Worm (Caenorhabditis elegans): ENCODE measurements around the gene gly-13.

gly-13 gene

DNA sequence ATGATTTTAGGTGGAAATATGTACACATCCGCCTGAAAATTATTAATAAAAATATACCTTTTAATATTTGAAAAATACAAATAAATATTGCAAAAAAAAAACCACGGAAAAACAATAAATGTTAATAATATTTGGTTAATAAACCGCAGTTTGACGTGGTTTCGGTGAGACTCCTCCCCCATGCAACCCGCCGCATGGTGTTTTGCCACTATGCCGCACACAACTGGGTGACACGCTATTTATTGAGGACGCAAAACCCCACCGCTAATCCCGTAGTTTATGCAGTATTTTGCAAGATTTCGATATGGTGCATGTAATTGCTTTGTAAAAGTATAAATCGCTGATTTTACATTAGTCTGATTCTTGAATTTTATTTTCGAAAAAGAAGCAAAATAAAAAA is at the start of gene gly-13 (continued):
- peak; percentile 43 for TF ChIP-seq ztf-16 (tag; optimal IDR thresholded peaks at IDR 0.05)
- peak; percentile 61 for TF ChIP-seq zip-5 (tag; optimal IDR thresholded peaks at IDR 0.05)
- peak; percentile 68 for TF ChIP-seq nfya-1 (tag; optimal IDR thresholded peaks at IDR 0.05)

DNA sequence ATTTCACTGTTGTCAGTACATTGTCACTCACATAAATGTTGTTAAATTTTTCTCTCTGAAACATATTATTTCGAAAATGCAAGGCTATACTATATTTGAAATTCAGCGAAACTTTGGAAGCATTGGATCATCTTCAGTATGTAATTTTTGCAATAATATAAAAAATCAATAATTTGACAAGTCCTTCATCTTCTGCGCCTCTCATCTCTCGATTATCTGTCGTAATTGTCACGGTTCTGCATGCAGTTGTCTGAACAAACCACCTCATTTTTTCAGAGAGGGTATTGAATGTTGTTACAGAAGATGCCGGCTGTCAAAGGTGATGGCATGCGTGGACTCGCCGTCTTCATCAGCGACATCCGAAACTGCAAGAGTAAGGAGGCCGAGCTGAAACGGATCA is 42.0 kb upstream of the gly-13 start, which contains the start of gene apa-2:
Gene apa-2 (plus strand): TSS at position 301 of the 400 bp plus-strand sequence.
- TF ChIP-seq pha-4 (tag; optimal IDR thresholded peaks at IDR 0.05) = no peak
- TF ChIP-seq nhr-232 (tag; optimal IDR thresholded peaks at IDR 0.05) = no peak
- no peak for TF ChIP-seq rnt-1 (tag; optimal IDR thresholded peaks at IDR 0.05)
- TF ChIP-seq hlh-8 (tag; optimal IDR thresholded peaks at IDR 0.05) = no peak
- no peak for TF ChIP-seq ceh-30 (tag; optimal IDR thresholded peaks at IDR 0.05)
- TF ChIP-seq madf-2 (tag; optimal IDR thresholded peaks at IDR 0.05) = no peak
- TF ChIP-seq ceh-22 (tag; optimal IDR thresholded peaks at IDR 0.05) = no peak

DNA sequence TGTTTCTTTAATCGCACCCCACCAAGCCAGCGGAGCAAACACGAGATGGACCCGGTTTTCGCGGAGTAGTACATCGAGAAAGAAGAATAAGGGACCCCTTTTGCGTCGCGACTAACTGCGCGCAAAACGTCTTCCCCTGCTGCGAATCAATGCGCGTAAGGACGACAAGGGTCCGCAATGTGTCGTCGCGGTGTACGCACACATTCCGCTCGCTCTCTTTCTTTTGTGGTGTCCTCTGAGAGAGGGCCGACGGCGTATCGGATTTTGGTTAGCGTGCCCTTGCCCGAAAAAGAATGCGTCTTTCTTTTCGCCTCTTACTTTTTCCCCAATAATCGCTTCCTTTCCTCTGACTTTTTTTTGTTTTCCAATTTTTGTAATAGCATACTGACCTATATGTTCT is 41.4 kb upstream of the gly-13 start:
- TF ChIP-seq ceh-48 (tag; optimal IDR thresholded peaks at IDR 0.05) (peak; percentile 81), tbx-2 (tag; optimal IDR thresholded peaks at IDR 0.05) (peak; percentile 86), ceh-18 (tag; optimal IDR thresholded peaks at IDR 0.05) (peak; percentile 33), elt-2 (tag; optimal IDR thresholded peaks at IDR 0.05) (peak; percentile 20), nfya-1 (tag; optimal IDR thresholded peaks at IDR 0.05) (peak; percentile 75), fkh-10 (GFP tag; optimal IDR thresholded peaks at IDR 0.05) (peak; percentile 55), C08G9.2 (tag; optimal IDR thresholded peaks at IDR 0.05) (peak; percentile 25), unc-86 (tag; optimal IDR thresholded peaks at IDR 0.05) (peak; percentile 47), fkh-6 (tag; optimal IDR thresholded peaks at IDR 0.05) (peak; percentile 22), ceh-14 (tag; optimal IDR thresholded peaks at IDR 0.05) (peak; percentile 35), ztf-16 (tag; optimal IDR thresholded peaks at IDR 0.05) (no peak), lim-6 (tag; optimal IDR thresholded peaks at IDR 0.05) (peak; percentile 28), pag-3 (tag; optimal IDR thresholded peaks at IDR 0.05; ENCODE audit: borderline replicate concordance) (no peak), K09A11.1 (tag; optimal IDR thresholded peaks at IDR 0.05; ENCODE audit: insufficient read depth) (no peak), ama-1 (optimal IDR thresholded peaks at IDR 0.05) (no peak), Y22D7AL.16 (tag; optimal IDR thresholded peaks at IDR 0.05) (no peak), ahr-1 (tag; optimal IDR thresholded peaks at IDR 0.05) (no peak), hlh-30 (tag; optimal IDR thresholded peaks at IDR 0.05; ENCODE audit: insufficient read depth) (peak; percentile 57), T23F11.4 (GFP tag; optimal IDR thresholded peaks at IDR 0.05) (no peak), ceh-19 (GFP tag; optimal IDR thresholded peaks at IDR 0.05) (peak; percentile 42), ceh-9 (tag; optimal IDR thresholded peaks at IDR 0.05) (no peak), rnt-1 (tag; optimal IDR thresholded peaks at IDR 0.05) (peak; percentile 55), unc-3 (GFP tag; conservative IDR thresholded peaks at IDR 0.05) (0 out of 2 replicates have a peak, but pooled peaks have one; percentile 32), unc-3 (tag; optimal IDR thresholded peaks at IDR 0.05) (peak; percentile 52), ets-4 (tag; optimal IDR thresholded peaks at IDR 0.05) (peak; percentile 24), ceh-24 (tag; optimal IDR thresholded peaks at IDR 0.05) (no peak), ceh-34 (tag; optimal IDR thresholded peaks at IDR 0.05) (peak; percentile 86), ceh-22 (tag; optimal IDR thresholded peaks at IDR 0.05) (no peak), eyg-1 (tag; optimal IDR thresholded peaks at IDR 0.05) (no peak), madf-2 (tag; optimal IDR thresholded peaks at IDR 0.05) (peak; percentile 22), hlh-6 (tag; optimal IDR thresholded peaks at IDR 0.05) (no peak), sdc-2 (tag; optimal IDR thresholded peaks at IDR 0.05) (peak; percentile 87), gmeb-2 (tag; optimal IDR thresholded peaks at IDR 0.05) (no peak), unc-55 (GFP tag; optimal IDR thresholded peaks at IDR 0.05) (peak; percentile 75), che-1 (tag; optimal IDR thresholded peaks at IDR 0.05) (no peak), pros-1 (tag; optimal IDR thresholded peaks at IDR 0.05) (peak; percentile 62), ref-2 (tag; optimal IDR thresholded peaks at IDR 0.05) (peak; percentile 84), ceh-31 (tag; optimal IDR thresholded peaks at IDR 0.05) (peak; percentile 89), npax-4 (tag; optimal IDR thresholded peaks at IDR 0.05) (no peak), unc-42 (tag; optimal IDR thresholded peaks at IDR 0.05) (peak; percentile 90), pqm-1 (tag; optimal IDR thresholded peaks at IDR 0.05) (peak; percentile 3), ceh-45 (GFP tag; IDR thresholded peaks at IDR 0.05) (0 out of 2 replicates have a peak, but pooled peaks have one; percentile 18), pha-4 (tag; optimal IDR thresholded peaks at IDR 0.05) (no peak), pax-1 (tag; optimal IDR thresholded peaks at IDR 0.05) (no peak), pha-2 (tag; optimal IDR thresholded peaks at IDR 0.05) (no peak), F13H6.1 (tag; optimal IDR thresholded peaks at IDR 0.05) (no peak)
